Fruit fly (Drosophila melanogaster): ENCODE data around the gene CG11357.
A peak's percentile ranks its signal among the peaks of the same experiment; 100 is the strongest.

Gene CG11357

DNA sequence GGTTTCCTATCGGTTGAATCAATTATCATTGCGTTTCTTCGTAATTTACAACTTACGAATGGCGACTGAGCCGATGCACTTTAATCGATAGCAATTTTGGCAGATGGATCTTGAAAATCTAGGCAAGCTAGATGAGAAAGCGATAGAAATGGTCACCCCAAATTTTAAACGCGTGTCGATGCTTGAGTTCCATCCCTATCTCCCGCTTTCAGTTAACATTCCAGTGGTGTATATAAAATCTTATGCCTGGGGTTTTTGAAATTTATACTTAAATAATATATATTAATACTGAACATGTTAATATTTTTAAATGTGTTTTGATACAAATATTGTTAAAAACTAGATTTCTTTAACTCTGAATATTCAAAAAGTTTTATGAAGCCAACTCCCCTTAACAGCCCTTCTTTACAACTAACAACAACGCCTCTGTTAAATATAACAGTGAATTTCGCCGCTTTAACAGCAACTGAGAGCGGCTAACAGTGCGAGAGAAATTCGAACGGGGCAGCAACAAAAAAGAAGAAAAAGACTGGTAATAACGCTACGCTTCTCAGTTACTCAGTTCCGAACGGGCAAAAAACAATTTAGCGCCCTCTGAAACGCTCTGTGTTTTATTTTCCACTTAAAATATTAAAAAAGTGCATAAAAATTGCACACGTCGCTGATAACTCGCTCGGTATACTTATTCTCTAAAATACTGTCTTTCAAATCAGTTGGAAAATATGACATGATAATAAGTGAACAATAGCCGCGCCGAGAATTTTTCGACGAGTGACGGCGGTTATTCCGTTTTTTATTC, at the start of gene CG11357 (continued):
- peak; percentile 89 for TF ChIP-seq fd59A (GFP tag; optimal IDR thresholded peaks at IDR 0.05)
- TF ChIP-seq net (GFP tag; optimal IDR thresholded peaks at IDR 0.05): peak; percentile 99
- no peak for TF ChIP-seq Hr38 (GFP tag; optimal IDR thresholded peaks at IDR 0.05)
- peak; percentile 98 for TF ChIP-seq acj6 (GFP tag; optimal IDR thresholded peaks at IDR 0.05)
- TF ChIP-seq pdm3 (GFP tag; optimal IDR thresholded peaks at IDR 0.05): peak; percentile 95
- peak; percentile 99 for TF ChIP-seq Ets96B (tag; optimal IDR thresholded peaks at IDR 0.05)
- peak; percentile 99 for TF ChIP-seq CG3032 (tag; optimal IDR thresholded peaks at IDR 0.05)
- TF ChIP-seq CG8119 (GFP tag; IDR thresholded peaks at IDR 0.05): peak; percentile 99
- TF ChIP-seq CG6163 (GFP tag; IDR thresholded peaks at IDR 0.05): peak; percentile 99
- peak; percentile 95 for TF ChIP-seq CG1621 (tag; optimal IDR thresholded peaks at IDR 0.05)

DNA sequence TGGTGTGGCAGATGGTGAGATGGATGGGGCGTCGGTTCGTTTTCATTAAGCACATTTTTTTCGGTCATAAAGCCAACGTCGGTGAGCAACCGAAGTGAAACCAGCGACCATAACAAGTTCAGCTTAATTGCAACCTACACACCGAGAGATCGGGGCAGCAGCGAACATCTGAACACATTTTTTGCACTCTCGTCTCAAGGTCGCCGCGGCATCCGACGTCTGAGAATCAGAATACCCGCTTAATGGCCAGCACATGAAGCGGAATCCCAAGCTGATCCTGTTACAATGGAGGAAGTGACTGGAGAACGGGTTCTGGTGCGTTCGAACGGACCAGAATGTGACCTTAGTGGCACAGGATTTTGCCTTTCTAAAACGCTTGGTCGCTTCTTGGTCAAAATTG, 48.2 kb upstream of the CG11357 start:
- no peak for TF ChIP-seq acj6 (GFP tag; optimal IDR thresholded peaks at IDR 0.05)
- TF ChIP-seq Lpt (GFP tag; optimal IDR thresholded peaks at IDR 0.05): no peak
- TF ChIP-seq Met (GFP tag; optimal IDR thresholded peaks at IDR 0.05): no peak
- peak in 1 of 2 experiments; percentile 32 for TF ChIP-seq ss (GFP tag; optimal IDR thresholded peaks at IDR 0.05)
- TF ChIP-seq Blimp-1 (GFP tag; optimal IDR thresholded peaks at IDR 0.05): peak; percentile 56

- TF ChIP-seq Met (GFP tag; optimal IDR thresholded peaks at IDR 0.05) (peak; percentile 79), CG10669 (GFP tag; optimal IDR thresholded peaks at IDR 0.05) (peak; percentile 79), CG16779 (tag; optimal IDR thresholded peaks at IDR 0.05) (peak; percentile 42), net (GFP tag; optimal IDR thresholded peaks at IDR 0.05) (peak; percentile 79), CG6792 (GFP tag; optimal IDR thresholded peaks at IDR 0.05) (peak; percentile 78), dac (GFP tag; optimal IDR thresholded peaks at IDR 0.05) (no peak), Smox (GFP tag; optimal IDR thresholded peaks at IDR 0.05) (peak; percentile 71), CG3919 (GFP tag; optimal IDR thresholded peaks at IDR 0.05) (peak; percentile 75), CG4318 (GFP tag; optimal IDR thresholded peaks at IDR 0.05) (no peak), Eip78C (GFP tag) (peak; percentile 97), Ets96B (tag; optimal IDR thresholded peaks at IDR 0.05) (peak; percentile 82), achi (GFP tag; optimal IDR thresholded peaks at IDR 0.05) (peak; percentile 83), CG11762 (GFP tag; optimal IDR thresholded peaks at IDR 0.05; ENCODE audit: insufficient read depth) (peak; percentile 63), Sox14 (GFP tag; optimal IDR thresholded peaks at IDR 0.05) (peak; percentile 60), Lpt (GFP tag; optimal IDR thresholded peaks at IDR 0.05) (peak; percentile 45), CG1621 (tag; optimal IDR thresholded peaks at IDR 0.05) (peak; percentile 83), eg (GFP tag; IDR thresholded peaks at IDR 0.05) (0 out of 3 replicates have a peak, but pooled peaks have one; percentile 30), CG34406 (GFP tag; optimal IDR thresholded peaks at IDR 0.05) (peak; percentile 84), spab (GFP tag; optimal IDR thresholded peaks at IDR 0.05) (peak; percentile 80), Ets21C (GFP tag; optimal IDR thresholded peaks at IDR 0.05) (no peak), CG7368 (GFP tag; optimal IDR thresholded peaks at IDR 0.05) (peak; percentile 62), Eip75B (GFP tag; optimal IDR thresholded peaks at IDR 0.05) (peak; percentile 69), dsx (GFP tag; optimal IDR thresholded peaks at IDR 0.05; ENCODE audit: poor library complexity, severe bottlenecking) (peak; percentile 78), svp (GFP tag) (peak; percentile 91), pdm3 (GFP tag; optimal IDR thresholded peaks at IDR 0.05) (peak; percentile 72), CG9139 (GFP tag; optimal IDR thresholded peaks at IDR 0.05) (peak; percentile 76), CG15336 (GFP tag; IDR thresholded peaks at IDR 0.05) (peak; percentile 45; the same call in 1 of the 2 replicates), CG11294 (GFP tag; IDR thresholded peaks at IDR 0.05) (no peak), Sox15 (GFP tag; optimal IDR thresholded peaks at IDR 0.05) (peak; percentile 56), Sox102F (GFP tag; optimal IDR thresholded peaks at IDR 0.05) (peak; percentile 78), fd85E (GFP tag; optimal IDR thresholded peaks at IDR 0.05) (no peak), vri (GFP tag; optimal IDR thresholded peaks at IDR 0.05) (peak; percentile 64), salr (GFP tag; optimal IDR thresholded peaks at IDR 0.05) (peak; percentile 55 to 72), CG8632 (GFP tag; optimal IDR thresholded peaks at IDR 0.05) (peak; percentile 87), CG3032 (tag; optimal IDR thresholded peaks at IDR 0.05) (peak; percentile 84), acj6 (GFP tag; optimal IDR thresholded peaks at IDR 0.05) (peak; percentile 83), CG31627 (GFP tag; optimal IDR thresholded peaks at IDR 0.05) (peak; percentile 55), cyc (GFP tag; optimal IDR thresholded peaks at IDR 0.05) (peak; percentile 53), CG6854 (GFP tag; optimal IDR thresholded peaks at IDR 0.05) (no peak)
These were observed 47.2 kb upstream of the CG11357 start for dm6 chr3L:4494603-4495002.
